Fruit fly (Drosophila melanogaster): ENCODE data around the gene CG17746.

CG17746 gene

DNA sequence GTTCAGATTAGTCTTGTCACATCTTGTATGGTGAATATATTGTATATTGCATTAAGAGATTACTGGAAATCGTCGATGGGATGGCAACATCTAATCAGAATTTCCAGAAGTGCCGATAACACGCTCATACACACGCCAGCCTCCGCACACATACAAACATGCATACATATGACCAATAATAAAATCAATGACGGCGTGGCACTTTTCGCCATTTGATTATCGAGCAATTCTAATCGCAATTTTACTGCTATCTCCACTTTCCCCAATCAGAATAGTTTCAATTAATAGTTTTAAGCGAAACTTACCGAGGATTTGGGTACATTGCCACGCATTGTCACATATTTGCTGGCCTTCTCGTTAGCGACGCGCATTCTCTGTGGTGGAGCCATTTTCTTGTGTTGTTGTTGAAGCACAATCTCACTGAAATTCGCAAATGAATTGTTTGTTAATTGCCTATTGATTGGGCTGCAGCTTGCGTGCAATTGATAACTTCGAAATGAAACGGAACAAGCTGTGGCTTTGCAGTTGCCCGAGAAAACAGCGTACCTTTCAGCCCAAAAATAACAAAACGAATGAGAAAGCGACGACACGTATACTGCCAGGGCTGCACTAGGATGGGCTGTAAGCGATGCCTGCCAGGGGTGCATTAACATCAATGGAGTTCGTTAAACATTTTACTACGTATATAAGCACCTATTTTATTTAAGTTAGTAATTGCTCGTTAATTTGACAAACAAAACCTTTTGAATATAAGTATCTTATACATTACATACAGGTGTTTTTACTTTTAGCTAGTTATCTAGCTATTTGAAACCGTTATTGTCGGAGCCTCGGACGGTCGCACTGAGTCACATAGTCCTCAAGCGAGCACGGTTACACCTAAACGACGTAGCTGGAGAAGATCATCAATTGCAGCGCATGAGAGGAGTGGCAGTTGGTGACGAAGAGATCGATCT is 40.7 kb downstream of the CG17746 start, which contains the start of the genes CG32276 and gry (continued):
- TF ChIP-seq tna (GFP tag; IDR thresholded peaks at IDR 0.05; ENCODE audit: partially characterized antibody) (no peak), Hr3 (GFP tag; optimal IDR thresholded peaks at IDR 0.05) (peak; percentile 70), B-H2 (GFP tag; optimal IDR thresholded peaks at IDR 0.05) (peak; percentile 83), dm (GFP tag; optimal IDR thresholded peaks at IDR 0.05) (peak; percentile 81), CG3838 (GFP tag; optimal IDR thresholded peaks at IDR 0.05) (peak; percentile 53), cg (GFP tag; optimal IDR thresholded peaks at IDR 0.05) (peak; percentile 73), crol (GFP tag; IDR thresholded peaks at IDR 0.05) (no peak), CG10462 (GFP tag; optimal IDR thresholded peaks at IDR 0.05) (peak; percentile 66), Hmr (GFP tag; optimal IDR thresholded peaks at IDR 0.05) (peak; percentile 76), gsb-n (tag; optimal IDR thresholded peaks at IDR 0.05) (no peak), mirr (GFP tag; optimal IDR thresholded peaks at IDR 0.05) (peak; percentile 70), CG16863 (GFP tag; optimal IDR thresholded peaks at IDR 0.05) (peak; percentile 79), CG2202 (tag; optimal IDR thresholded peaks at IDR 0.05) (peak; percentile 56), NC2α (GFP tag; optimal IDR thresholded peaks at IDR 0.05) (no peak), CG9609 (GFP tag; optimal IDR thresholded peaks at IDR 0.05) (peak; percentile 82), CG17385 (GFP tag; optimal IDR thresholded peaks at IDR 0.05) (peak; percentile 64), ase (GFP tag; IDR thresholded peaks at IDR 0.05) (peak; percentile 58; the same call in 1 of the 3 replicates), CG6683 (GFP tag; optimal IDR thresholded peaks at IDR 0.05) (peak; percentile 41), da (GFP tag; optimal IDR thresholded peaks at IDR 0.05) (peak; percentile 43), CG6791 (GFP tag; IDR thresholded peaks at IDR 0.05; ENCODE audit: partially characterized antibody) (no peak), wor (GFP tag; IDR thresholded peaks at IDR 0.05) (peak; percentile 59), CG32532 (GFP tag; IDR thresholded peaks at IDR 0.05) (peak; percentile 81), B-H1 (GFP tag; IDR thresholded peaks at IDR 0.05) (no peak; the same call in 2 of the 3 replicates), Blimp-1 (GFP tag; optimal IDR thresholded peaks at IDR 0.05) (no peak), CG6813 (GFP tag; optimal IDR thresholded peaks at IDR 0.05) (no peak), CG12104 (GFP tag; optimal IDR thresholded peaks at IDR 0.05) (peak; percentile 53), crc (GFP tag; optimal IDR thresholded peaks at IDR 0.05) (peak; percentile 48), HLH54F (GFP tag; optimal IDR thresholded peaks at IDR 0.05) (peak; percentile 85), CG12155 (GFP tag; optimal IDR thresholded peaks at IDR 0.05) (peak; percentile 86), ash1 (GFP tag; optimal IDR thresholded peaks at IDR 0.05) (no peak), CG32772 (GFP tag; IDR thresholded peaks at IDR 0.05) (peak; percentile 73), CG17568 (GFP tag; optimal IDR thresholded peaks at IDR 0.05) (no peak), Neu2 (GFP tag; optimal IDR thresholded peaks at IDR 0.05; ENCODE audit: borderline replicate concordance) (no peak), trh (GFP tag; optimal IDR thresholded peaks at IDR 0.05) (peak; percentile 63), gt (GFP tag; IDR thresholded peaks at IDR 0.05) (peak; percentile 35; the same call in 1 of the 2 replicates)

DNA sequence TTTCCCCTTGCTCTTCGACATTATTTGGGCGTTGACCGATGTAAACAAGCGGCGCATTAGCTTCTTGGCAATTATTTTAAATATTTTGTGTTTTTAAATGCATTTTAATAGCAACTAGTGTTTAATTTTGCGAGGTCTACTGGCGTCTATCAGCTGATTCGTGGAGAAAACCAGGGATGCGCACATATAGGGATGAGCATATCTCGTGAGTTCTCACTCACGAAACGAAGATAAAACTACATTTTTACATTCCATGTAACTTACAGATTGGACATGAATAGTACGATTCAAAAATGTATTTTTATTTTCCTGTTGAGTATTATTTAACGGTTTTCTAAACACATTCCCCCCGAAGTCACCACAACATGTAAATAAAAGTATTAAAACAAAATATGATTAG is 41.9 kb downstream of the CG17746 start, which contains the start of gene CG14966:
CG14966 (minus strand) TSS at position 168 of the 400 bp plus-strand sequence.
- TF ChIP-seq MTF-1 (GFP tag; optimal IDR thresholded peaks at IDR 0.05; ENCODE audit: borderline replicate concordance) (no peak), aop (GFP tag; IDR thresholded peaks at IDR 0.05) (no peak), sd (tag; optimal IDR thresholded peaks at IDR 0.05) (peak; percentile 82), knrl (GFP tag; IDR thresholded peaks at IDR 0.05; ENCODE audit: partially characterized antibody) (peak; percentile 88), dan (GFP tag; IDR thresholded peaks at IDR 0.05) (no peak), lab (GFP tag; optimal IDR thresholded peaks at IDR 0.05) (peak; percentile 14), cg (GFP tag; optimal IDR thresholded peaks at IDR 0.05) (no peak), nerfin-2 (GFP tag; IDR thresholded peaks at IDR 0.05; ENCODE audit: partially characterized antibody) (peak; percentile 66; the same call in 1 of the 2 replicates), sens (GFP tag) (peak; percentile 88), Med (GFP tag) (peak; percentile 89), HmgZ (tag; optimal IDR thresholded peaks at IDR 0.05) (peak; percentile 69), zen (tag; optimal IDR thresholded peaks at IDR 0.05) (no peak), CG12219 (GFP tag; optimal IDR thresholded peaks at IDR 0.05) (no peak), CG13775 (GFP tag; optimal IDR thresholded peaks at IDR 0.05) (no peak), hb (GFP tag; IDR thresholded peaks at IDR 0.05; ENCODE audit: partially characterized antibody) (peak; percentile 78; the same call in 2 of the 3 replicates), crol (GFP tag; IDR thresholded peaks at IDR 0.05) (no peak)

All from whole organism, embryonic.